Fruit fly (Drosophila melanogaster): ENCODE data around the gene CG14200.

CG14200 gene

dm6 chrX:19479869-19480326, 15.4 kb upstream of the CG14200 start, which contains the start of the genes Naa15-16 and mRpS14 (continued):
- TF ChIP-seq Kr (GFP tag; optimal IDR thresholded peaks at IDR 0.05) (no peak), dysf (GFP tag; IDR thresholded peaks at IDR 0.05) (no peak), CG4360 (GFP tag; IDR thresholded peaks at IDR 0.05) (no peak), Doc3 (GFP tag; IDR thresholded peaks at IDR 0.05; ENCODE audit: partially characterized antibody) (0 out of 3 replicates have a peak, but pooled peaks have one; percentile 25), hbn (GFP tag; IDR thresholded peaks at IDR 0.05; ENCODE audit: partially characterized antibody) (peak; percentile 29; the same call in 1 of the 2 replicates), sim (GFP tag; IDR thresholded peaks at IDR 0.05) (no peak), Elba2 (GFP tag; optimal IDR thresholded peaks at IDR 0.05) (no peak), CG10565 (GFP tag; optimal IDR thresholded peaks at IDR 0.05) (no peak), emc (GFP tag; optimal IDR thresholded peaks at IDR 0.05) (no peak), E2f2 (GFP tag; IDR thresholded peaks at IDR 0.05) (peak; percentile 86), Usf (GFP tag; optimal IDR thresholded peaks at IDR 0.05) (no peak), MESR4 (GFP tag; optimal IDR thresholded peaks at IDR 0.05) (peak; percentile 34), trh (GFP tag; optimal IDR thresholded peaks at IDR 0.05) (no peak), zf30C (GFP tag; optimal IDR thresholded peaks at IDR 0.05) (no peak), CG1024 (GFP tag; IDR thresholded peaks at IDR 0.05) (no peak), tgo (GFP tag; IDR thresholded peaks at IDR 0.05) (no peak), CG6254 (GFP tag; optimal IDR thresholded peaks at IDR 0.05) (no peak), CG16813 (GFP tag; IDR thresholded peaks at IDR 0.05; ENCODE audit: partially characterized antibody) (peak; percentile 47; the same call in 2 of the 3 replicates), CG34224 (GFP tag; IDR thresholded peaks at IDR 0.05; ENCODE audit: partially characterized antibody) (peak; percentile 70), MTF-1 (GFP tag; optimal IDR thresholded peaks at IDR 0.05; ENCODE audit: borderline replicate concordance) (no peak), repo (GFP tag; optimal IDR thresholded peaks at IDR 0.05) (no peak), CG9437 (GFP tag; optimal IDR thresholded peaks at IDR 0.05) (peak; percentile 18), az2 (GFP tag; optimal IDR thresholded peaks at IDR 0.05) (no peak), ara (GFP tag; IDR thresholded peaks at IDR 0.05) (no peak), CG15514 (GFP tag; optimal IDR thresholded peaks at IDR 0.05) (peak; percentile 70), kay (GFP tag; optimal IDR thresholded peaks at IDR 0.05) (no peak), gsb-n (tag; optimal IDR thresholded peaks at IDR 0.05) (no peak), CG2199 (GFP tag; IDR thresholded peaks at IDR 0.05) (no peak), YL-1 (GFP tag; optimal IDR thresholded peaks at IDR 0.05) (peak; percentile 60), nerfin-1 (tag; optimal IDR thresholded peaks at IDR 0.05) (no peak), jing (GFP tag; optimal IDR thresholded peaks at IDR 0.05) (no peak), CG4820 (GFP tag; optimal IDR thresholded peaks at IDR 0.05) (no peak), CG10267 (tag; optimal IDR thresholded peaks at IDR 0.05) (no peak), mirr (GFP tag; optimal IDR thresholded peaks at IDR 0.05) (peak; percentile 2), Hr3 (GFP tag; optimal IDR thresholded peaks at IDR 0.05) (no peak), CG18262 (tag; optimal IDR thresholded peaks at IDR 0.05) (no peak), CG2116 (GFP tag; optimal IDR thresholded peaks at IDR 0.05) (peak; percentile 43), tio (GFP tag; optimal IDR thresholded peaks at IDR 0.05) (no peak), esg (GFP tag; conservative IDR thresholded peaks at IDR 0.05) (no peak), slp2 (GFP tag; optimal IDR thresholded peaks at IDR 0.05) (no peak), CG12391 (tag; optimal IDR thresholded peaks at IDR 0.05) (no peak), mld (GFP tag; IDR thresholded peaks at IDR 0.05; ENCODE audit: partially characterized antibody) (0 out of 3 replicates have a peak, but pooled peaks have one; percentile 23), CG13624 (GFP tag; optimal IDR thresholded peaks at IDR 0.05) (no peak), jumu (GFP tag; optimal IDR thresholded peaks at IDR 0.05) (peak; percentile 1), CG17612 (GFP tag; IDR thresholded peaks at IDR 0.05) (no peak), CG7745 (tag; optimal IDR thresholded peaks at IDR 0.05) (no peak), Oaz (GFP tag; IDR thresholded peaks at IDR 0.05) (no peak), CG12299 (tag; optimal IDR thresholded peaks at IDR 0.05) (no peak), eyg (GFP tag; optimal IDR thresholded peaks at IDR 0.05) (no peak), Dip2 (GFP tag; IDR thresholded peaks at IDR 0.05) (no peak), CG11560 (tag; IDR thresholded peaks at IDR 0.05) (no peak)
